Worm (Caenorhabditis elegans) whole organism, L4/young adult: ENCODE results near the gene algn-9.
A peak's percentile ranks its signal among the peaks of the same experiment; 100 is the strongest.

Source experiments
- W03F9.2 ChIP-seq: fragments of 150-350 bp; optimal IDR thresholded peaks from 2 replicates; lab custom pipeline; 2014; ENCODE audit warnings: missing biosample characterization, missing genetic modification characterization
- dao-5 ChIP-seq: sonication (generic microtip); optimal IDR thresholded peaks from 2 replicates; lab custom pipeline; 2016; ENCODE audit warnings: missing genotype, missing genetic modification characterization, moderate library complexity, missing compliant biosample characterization
- him-1 ChIP-seq: sonication (generic microtip); optimal IDR thresholded peaks from 2 replicates; lab custom pipeline; 2016; ENCODE audit warnings: missing genotype, missing genetic modification reagents, missing genetic modification characterization, missing compliant biosample characterization

algn-9 gene

ce11 chrII:10547803-10548693, 36.1 kb upstream of the algn-9 start:
- TF ChIP-seq dao-5 (tag; lab: Kevin White, UChicago) (no peak), W03F9.2 (tag; lab: Kevin White, UChicago) (no peak), him-1 (tag; lab: Kevin White, UChicago) (no peak)

ce11 chrII:10548778-10549671, 35.1 kb upstream of the algn-9 start:
- TF ChIP-seq him-1 (tag; lab: Kevin White, UChicago) (peak; percentile 80), dao-5 (tag; lab: Kevin White, UChicago) (no peak), W03F9.2 (tag; lab: Kevin White, UChicago) (peak; percentile 58)

- TF ChIP-seq him-1 (tag; lab: Kevin White, UChicago): no peak
Measured at ce11 chrII:10550173-10550572, 34.0 kb upstream of the algn-9 start.

- TF ChIP-seq dao-5 (tag; lab: Kevin White, UChicago) (no peak), him-1 (tag; lab: Kevin White, UChicago) (no peak), W03F9.2 (tag; lab: Kevin White, UChicago) (no peak)
Measured at ce11 chrII:10550872-10551647, 33.1 kb upstream of the algn-9 start.

DNA sequence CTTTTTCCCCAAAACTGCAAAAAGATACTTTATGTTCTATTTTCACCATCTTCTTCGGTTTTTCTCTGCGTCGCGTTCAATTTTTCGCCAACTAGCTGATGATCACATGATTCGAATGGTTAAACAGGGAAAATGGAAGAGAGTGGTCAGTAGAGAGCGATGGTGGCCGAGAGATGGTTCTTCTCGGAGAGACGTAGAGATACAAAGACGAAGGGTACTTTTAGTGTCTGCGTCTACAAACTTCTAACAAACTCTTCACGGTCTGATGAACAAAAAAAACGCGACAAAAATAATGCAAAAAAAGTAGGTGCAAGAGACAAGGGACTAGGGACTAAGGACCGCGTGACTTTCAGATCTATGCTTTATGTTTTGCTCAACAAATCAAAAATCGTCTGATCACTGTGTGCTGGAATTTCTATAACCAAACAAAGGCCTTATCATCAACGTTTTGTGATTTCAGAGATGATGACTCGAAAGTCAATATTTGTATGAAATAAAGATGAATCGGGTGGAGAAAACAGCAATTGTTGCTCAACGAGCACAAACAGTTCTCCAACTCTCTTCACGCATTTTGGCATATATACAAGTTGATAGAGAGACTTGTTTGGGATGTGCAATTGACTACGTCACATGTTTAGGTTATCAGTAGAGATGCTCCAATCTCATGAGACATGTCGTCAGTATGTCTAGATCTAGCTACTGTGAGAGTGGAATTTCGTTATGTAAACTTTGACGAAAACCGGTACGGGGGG, 32.0 kb upstream of the algn-9 start:
- TF ChIP-seq W03F9.2 (tag; lab: Kevin White, UChicago) (peak; percentile 81), him-1 (tag; lab: Kevin White, UChicago) (peak; percentile 84), dao-5 (tag; lab: Kevin White, UChicago) (no peak)

- TF ChIP-seq dao-5 (tag; lab: Kevin White, UChicago) (no peak), W03F9.2 (tag; lab: Kevin White, UChicago) (no peak), him-1 (tag; lab: Kevin White, UChicago) (no peak)
Measured at ce11 chrII:10553377-10554045, 30.6 kb upstream of the algn-9 start.

DNA sequence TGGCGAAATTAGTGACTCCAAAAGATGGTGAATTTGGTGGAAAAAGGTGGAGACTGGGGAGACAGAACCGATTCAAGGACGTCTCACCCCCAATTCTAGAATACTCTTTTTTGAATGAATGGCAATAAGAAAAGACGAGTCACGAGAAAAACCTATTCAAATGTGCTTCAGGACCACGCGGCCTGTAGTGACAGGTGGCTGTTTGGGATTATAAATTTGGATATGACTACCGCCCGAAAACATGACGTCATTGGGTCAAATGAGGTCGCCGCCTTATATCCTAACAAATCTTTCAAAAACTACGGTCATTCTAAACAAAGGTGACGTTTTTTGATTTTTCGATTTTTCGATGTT, 30.1 kb upstream of the algn-9 start:
- TF ChIP-seq W03F9.2 (tag; lab: Kevin White, UChicago) (no peak), dao-5 (tag; lab: Kevin White, UChicago) (no peak), him-1 (tag; lab: Kevin White, UChicago) (no peak)

DNA sequence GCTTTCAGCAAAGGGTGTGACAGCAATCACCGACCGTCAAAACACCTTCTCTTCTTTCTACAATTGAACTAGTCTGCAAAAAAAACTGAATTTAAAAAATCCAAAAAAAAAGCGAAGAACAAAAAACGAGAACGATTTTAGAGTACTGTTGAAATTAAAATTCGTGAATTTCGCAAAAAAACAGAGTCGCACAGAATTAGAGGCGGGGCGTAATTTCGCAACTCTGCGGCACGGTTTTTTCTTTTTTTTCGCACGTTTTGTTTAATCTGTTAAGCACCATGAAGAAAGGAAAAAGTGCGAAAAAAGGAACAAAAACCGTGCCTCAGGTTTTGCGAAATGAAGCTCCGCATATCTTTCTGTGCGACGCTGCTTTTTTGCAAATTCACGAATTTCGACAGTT, 29.2 kb upstream of the algn-9 start, which contains the start of gene mnk-1:
mnk-1 (minus strand) TSS at position 73 of the 400 bp plus-strand sequence.
- no peak for TF ChIP-seq dao-5 (tag; lab: Kevin White, UChicago)
- TF ChIP-seq W03F9.2 (tag; lab: Kevin White, UChicago): no peak
- no peak for TF ChIP-seq him-1 (tag; lab: Kevin White, UChicago)

DNA sequence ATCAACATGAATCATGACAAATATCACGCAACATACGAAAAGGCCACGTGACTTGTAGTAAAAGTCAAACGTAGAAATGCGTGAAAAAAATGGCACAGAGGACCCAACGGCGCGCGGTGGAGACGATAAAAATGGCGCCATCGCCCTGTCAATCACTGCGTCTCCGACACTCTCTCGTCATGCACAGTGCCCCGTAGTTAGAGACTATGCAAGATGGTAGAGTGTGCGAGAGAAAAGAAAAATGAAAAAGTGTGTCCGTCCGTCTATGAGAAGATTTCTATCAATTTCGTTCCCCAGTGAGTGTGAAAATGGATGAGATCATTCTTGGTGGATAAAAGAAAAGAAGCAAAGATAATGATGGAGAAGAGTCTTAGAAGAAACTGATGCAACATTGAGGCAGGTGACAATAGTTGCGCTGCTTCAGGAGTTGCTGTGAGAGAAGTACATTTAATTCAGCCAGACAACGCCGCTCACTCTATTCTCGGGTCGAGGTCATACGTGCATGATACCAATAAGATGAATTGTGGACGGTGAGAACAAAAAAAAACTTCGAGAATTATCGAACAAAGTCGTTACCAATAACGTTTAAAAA, 28.6 kb upstream of the algn-9 start:
- TF ChIP-seq dao-5 (tag; lab: Kevin White, UChicago) (no peak), him-1 (tag; lab: Kevin White, UChicago) (no peak), W03F9.2 (tag; lab: Kevin White, UChicago) (no peak)

- no peak for TF ChIP-seq W03F9.2 (tag; lab: Kevin White, UChicago)
- no peak for TF ChIP-seq him-1 (tag; lab: Kevin White, UChicago)
- no peak for TF ChIP-seq dao-5 (tag; lab: Kevin White, UChicago)
Measured at ce11 chrII:10556550-10557205, 27.5 kb upstream of the algn-9 start.

DNA sequence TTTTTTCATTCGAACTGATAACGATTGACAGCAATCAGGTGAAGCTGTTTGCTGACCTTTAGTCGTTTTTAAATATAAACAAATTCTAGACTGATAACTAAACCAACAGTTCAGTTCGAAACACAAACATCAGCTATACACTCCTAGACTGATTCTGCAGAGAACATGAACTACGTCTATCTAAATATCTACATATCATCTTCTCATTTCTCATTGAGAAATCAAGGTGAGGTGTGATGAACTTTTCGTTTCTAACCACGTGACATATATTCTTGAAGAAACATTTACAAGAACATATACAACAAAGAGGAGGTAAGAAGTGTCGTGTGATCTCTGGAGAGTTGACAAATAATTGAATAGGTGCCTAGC, 26.9 kb upstream of the algn-9 start:
- TF ChIP-seq dao-5 (tag; lab: Kevin White, UChicago) (no peak), W03F9.2 (tag; lab: Kevin White, UChicago) (no peak), him-1 (tag; lab: Kevin White, UChicago) (no peak)
